Fruit fly (Drosophila melanogaster) whole organism, adult: Measurements from ENCODE around the gene TRAM.

Experiments used
- CG11617 ChIP-seq: fragments of 200-800 bp; sonication (Bioruptor generic); optimal IDR thresholded peaks from 2 replicates; lab custom pipeline; 2017; ENCODE audit warnings: mild to moderate bottlenecking, missing biosample characterization, missing genetic modification reagents, missing genetic modification characterization
- CG12768 ChIP-seq: fragments of 200-800 bp; sonication (Bioruptor generic); optimal IDR thresholded peaks from 2 replicates; lab custom pipeline; 2017; ENCODE audit warnings: missing biosample characterization, missing genetic modification characterization, mild to moderate bottlenecking, moderate library complexity, missing genetic modification reagents
- CG14711 ChIP-seq: fragments of 200-800 bp; sonication (Bioruptor generic); optimal IDR thresholded peaks from 2 replicates; lab custom pipeline; 2018; ENCODE audit warnings: missing biosample characterization, mild to moderate bottlenecking, missing genetic modification characterization, moderate library complexity
- CG1620 ChIP-seq: fragments of 200-800 bp; sonication (Bioruptor generic); optimal IDR thresholded peaks from 2 replicates; lab custom pipeline; 2016; ENCODE audit warnings: missing biosample characterization, missing genetic modification characterization
- CG33017 ChIP-seq: fragments of 200-800 bp; sonication (Bioruptor generic); optimal IDR thresholded peaks from 2 replicates; lab custom pipeline; 2018; ENCODE audit warnings: missing biosample characterization, mild to moderate bottlenecking, missing genetic modification characterization, moderate library complexity
- CG5204 ChIP-seq: fragments of 200-800 bp; sonication (Bioruptor generic); optimal IDR thresholded peaks from 2 replicates; lab custom pipeline; 2016; ENCODE audit warnings: missing biosample characterization, missing genetic modification characterization
- CG7045 ChIP-seq: fragments of 200-800 bp; sonication (Bioruptor generic); optimal IDR thresholded peaks from 2 replicates; lab custom pipeline; 2017; ENCODE audit warnings: missing biosample characterization, mild to moderate bottlenecking, missing genetic modification characterization
- CG7101 ChIP-seq: fragments of 200-800 bp; sonication (Bioruptor generic); optimal IDR thresholded peaks from 2 replicates; lab custom pipeline; 2018; ENCODE audit warnings: missing biosample characterization, mild to moderate bottlenecking, missing genetic modification characterization, moderate library complexity
- Clk ChIP-seq: fragments of 200-800 bp; sonication (Bioruptor generic); optimal IDR thresholded peaks from 2 replicates; lab custom pipeline; 2017; ENCODE audit warnings: missing biosample characterization, missing genetic modification characterization
- Crg-1 ChIP-seq: fragments of 200-800 bp; sonication (Bioruptor generic); optimal IDR thresholded peaks from 2 replicates; lab custom pipeline; 2016; ENCODE audit warnings: missing biosample characterization, missing genetic modification characterization
- Hr96 ChIP-seq: fragments of 200-800 bp; sonication (Bioruptor generic); optimal IDR thresholded peaks from 2 replicates; lab custom pipeline; 2016; ENCODE audit warnings: missing biosample characterization, missing genetic modification characterization
- Mnt ChIP-seq: fragments of 200-800 bp; sonication (Bioruptor generic); optimal IDR thresholded peaks from 2 replicates; lab custom pipeline; 2016; ENCODE audit warnings: missing biosample characterization, mild to moderate bottlenecking, missing genetic modification characterization
- bab1 ChIP-seq: fragments of 200-800 bp; sonication (Bioruptor generic); optimal IDR thresholded peaks from 3 replicates; lab custom pipeline; 2019; ENCODE audit warnings: missing biosample characterization, mild to moderate bottlenecking, missing genetic modification characterization, moderate library complexity
- cic ChIP-seq: fragments of 200-800 bp; sonication (Bioruptor generic); optimal IDR thresholded peaks from 2 replicates; lab custom pipeline; 2017; ENCODE audit warnings: missing biosample characterization, mild to moderate bottlenecking, missing genetic modification characterization, moderate library complexity
- cnc ChIP-seq, 2 experiments: fragments of >200 bp; optimal IDR thresholded peaks; 2 replicates each; lab custom pipeline; 2017
- kay ChIP-seq: fragments of 200-800 bp; sonication (Bioruptor generic); peaks from one replicate; lab custom pipeline; 2016; ENCODE audit warnings: missing biosample characterization, missing genetic modification characterization, borderline replicate concordance
- ovo ChIP-seq: fragments of 200-800 bp; sonication (Bioruptor generic); optimal IDR thresholded peaks from 2 replicates; lab custom pipeline; 2016; ENCODE audit warnings: missing biosample characterization, missing genetic modification characterization
- pad ChIP-seq: fragments of 200-800 bp; sonication (Bioruptor generic); optimal IDR thresholded peaks from 3 replicates; lab custom pipeline; 2017; ENCODE audit warnings: missing biosample characterization, missing genetic modification characterization, mild to moderate bottlenecking, moderate library complexity, missing genetic modification reagents
- tj ChIP-seq: fragments of 200-800 bp; sonication (Bioruptor generic); optimal IDR thresholded peaks from 3 replicates; lab custom pipeline; 2017; ENCODE audit warnings: missing biosample characterization, mild to moderate bottlenecking, missing genetic modification characterization, moderate library complexity
- toe ChIP-seq: fragments of 200-800 bp; sonication (Bioruptor generic); optimal IDR thresholded peaks from 2 replicates; lab custom pipeline; 2016; ENCODE audit warnings: missing biosample characterization, missing genetic modification characterization

The TRAM gene

DNA sequence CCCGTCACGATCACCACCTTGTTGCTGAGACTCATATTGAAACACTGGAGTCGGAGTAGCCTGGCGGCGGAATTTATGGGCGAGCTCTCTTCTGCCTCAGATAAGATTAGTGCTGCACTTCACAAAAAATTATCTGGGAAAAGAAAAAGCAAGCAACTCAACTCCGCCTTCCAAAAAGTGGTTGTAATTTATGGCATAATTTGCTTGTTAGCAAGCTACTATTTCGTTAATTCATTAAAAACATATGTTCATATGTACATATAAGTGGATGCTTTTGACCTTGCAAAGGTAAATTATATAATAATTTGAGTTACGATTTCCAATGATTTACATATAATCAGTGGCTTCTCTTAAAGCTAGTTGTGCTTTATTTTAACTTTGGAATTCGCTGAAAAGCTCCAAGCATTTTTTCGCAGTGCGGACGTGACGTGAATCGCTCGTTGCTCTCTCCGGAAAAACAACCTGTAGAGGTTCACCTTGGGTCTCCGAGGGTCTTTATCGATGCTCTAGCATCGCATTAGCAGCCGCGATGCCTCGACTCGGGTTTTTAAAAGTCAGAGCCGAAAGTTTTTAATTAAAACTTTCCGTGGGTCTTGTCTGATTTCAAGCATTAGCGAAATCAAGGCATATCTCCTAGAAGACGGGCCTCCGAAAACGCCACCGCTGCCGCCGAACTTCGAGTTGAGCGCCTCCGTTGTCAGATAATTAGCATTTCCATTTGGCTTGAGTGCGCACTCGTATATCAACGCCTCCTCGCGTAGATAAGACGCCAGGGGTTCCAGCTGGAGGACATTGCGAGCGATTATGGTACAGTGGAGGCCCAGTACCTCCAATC lies 12.6 kb downstream of the TRAM start, which contains the start of gene CG3699:
Gene CG3699 (minus strand): TSS at position 51 of the 835 bp plus-strand sequence.
- TF ChIP-seq CG11617 (GFP tag; lab: Kevin White, UChicago) (peak; percentile 54), cnc (optimal IDR thresholded peaks at IDR 0.05; lab: Kevin White, UChicago) (no peak), tj (GFP tag; lab: Kevin White, UChicago) (no peak), CG7045 (no peak), CG14711 (tag; lab: Kevin White, UChicago) (peak; percentile 3), Crg-1 (GFP tag; lab: Kevin White, UChicago) (no peak), Mnt (GFP tag; lab: Kevin White, UChicago) (no peak), CG1620 (no peak), kay (GFP tag; lab: Kevin White, UChicago) (no peak), Hr96 (no peak), cic (GFP tag; lab: Kevin White, UChicago) (no peak), ovo (GFP tag; lab: Kevin White, UChicago) (no peak), CG33017 (tag; lab: Kevin White, UChicago) (peak; percentile 17), bab1 (GFP tag; lab: Kevin White, UChicago) (no peak), CG7101 (tag; lab: Kevin White, UChicago) (peak; percentile 51), Clk (GFP tag; lab: Kevin White, UChicago) (no peak), CG5204 (GFP tag; lab: Kevin White, UChicago) (no peak), toe (peak; percentile 13), pad (GFP tag; lab: Kevin White, UChicago) (peak; percentile 14), CG12768 (GFP tag; lab: Kevin White, UChicago) (no peak)

DNA sequence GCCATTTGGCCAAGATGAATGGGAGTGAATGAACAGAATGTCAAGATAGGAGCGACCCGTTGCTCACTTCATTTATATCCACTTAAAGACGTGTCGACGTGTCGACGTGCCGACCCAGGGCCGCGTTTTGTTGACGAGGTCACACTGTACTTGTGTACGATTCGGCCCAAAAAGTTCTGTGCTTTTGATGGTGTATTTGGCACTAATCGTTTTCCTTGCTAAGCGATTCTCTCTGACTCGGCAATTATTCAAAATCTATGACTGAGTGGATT lies 13.2 kb downstream of the TRAM start:
- no peak for TF ChIP-seq CG7045
- TF ChIP-seq pad (GFP tag; lab: Kevin White, UChicago): no peak
- TF ChIP-seq CG14711 (tag; lab: Kevin White, UChicago): no peak
- TF ChIP-seq CG1620: no peak
- TF ChIP-seq bab1 (GFP tag; lab: Kevin White, UChicago): no peak
- TF ChIP-seq toe: no peak
- TF ChIP-seq CG11617 (GFP tag; lab: Kevin White, UChicago): no peak
- TF ChIP-seq Clk (GFP tag; lab: Kevin White, UChicago): no peak

DNA sequence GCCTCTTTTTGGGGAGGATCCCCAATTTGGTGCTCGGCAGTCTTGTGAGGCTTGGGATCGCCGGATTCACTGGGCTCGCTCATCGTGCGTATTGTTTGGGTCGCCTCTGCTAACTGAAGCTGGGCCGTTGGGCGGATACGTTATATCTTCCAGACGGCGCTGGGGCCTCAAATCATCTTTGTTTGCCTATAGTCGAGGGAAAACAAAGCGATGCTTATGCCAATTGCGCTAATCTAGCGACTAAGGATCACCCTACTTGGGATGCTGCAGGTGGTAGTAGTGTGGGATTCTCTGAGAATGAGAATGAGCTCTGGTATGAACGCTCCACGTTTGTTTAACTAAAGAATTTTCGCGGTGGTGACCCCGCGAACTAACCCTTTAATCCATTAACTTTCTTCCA lies 16.8 kb downstream of the TRAM start, which contains the start of gene CG3690:
Gene CG3690 (minus strand): TSS at position 101 of the 400 bp plus-strand sequence.
- TF ChIP-seq Hr96 (no peak), tj (GFP tag; lab: Kevin White, UChicago) (no peak), CG33017 (tag; lab: Kevin White, UChicago) (no peak), cnc (optimal IDR thresholded peaks at IDR 0.05; lab: Kevin White, UChicago) (no peak), CG5204 (GFP tag; lab: Kevin White, UChicago) (no peak), Clk (GFP tag; lab: Kevin White, UChicago) (no peak), CG7045 (no peak), CG1620 (no peak), kay (GFP tag; lab: Kevin White, UChicago) (no peak), bab1 (GFP tag; lab: Kevin White, UChicago) (no peak), CG12768 (GFP tag; lab: Kevin White, UChicago) (no peak), Mnt (GFP tag; lab: Kevin White, UChicago) (no peak)

DNA sequence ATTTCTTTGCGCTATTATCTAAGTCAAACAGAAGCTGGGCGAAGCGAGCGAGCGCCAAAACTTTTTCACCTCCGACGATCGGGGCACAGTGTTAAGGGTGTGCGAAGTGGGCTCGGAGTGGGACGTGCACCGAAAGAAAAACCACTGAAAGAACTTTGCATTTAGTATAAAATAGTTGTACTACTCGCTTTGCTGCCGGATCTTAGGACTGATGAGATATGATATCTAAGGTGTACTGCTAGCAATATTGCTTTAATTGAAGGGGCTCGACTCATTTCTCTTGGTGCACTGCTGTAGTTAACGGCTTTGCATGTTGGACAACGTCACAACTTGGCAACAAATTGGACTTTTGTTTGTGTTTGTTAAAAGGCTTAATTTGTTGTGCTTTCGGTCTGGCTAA lies 18.8 kb downstream of the TRAM start:
- TF ChIP-seq CG7045: no peak
- TF ChIP-seq ovo (GFP tag; lab: Kevin White, UChicago): no peak
- TF ChIP-seq CG12768 (GFP tag; lab: Kevin White, UChicago): no peak
- no peak for TF ChIP-seq toe
- no peak for TF ChIP-seq tj (GFP tag; lab: Kevin White, UChicago)

DNA sequence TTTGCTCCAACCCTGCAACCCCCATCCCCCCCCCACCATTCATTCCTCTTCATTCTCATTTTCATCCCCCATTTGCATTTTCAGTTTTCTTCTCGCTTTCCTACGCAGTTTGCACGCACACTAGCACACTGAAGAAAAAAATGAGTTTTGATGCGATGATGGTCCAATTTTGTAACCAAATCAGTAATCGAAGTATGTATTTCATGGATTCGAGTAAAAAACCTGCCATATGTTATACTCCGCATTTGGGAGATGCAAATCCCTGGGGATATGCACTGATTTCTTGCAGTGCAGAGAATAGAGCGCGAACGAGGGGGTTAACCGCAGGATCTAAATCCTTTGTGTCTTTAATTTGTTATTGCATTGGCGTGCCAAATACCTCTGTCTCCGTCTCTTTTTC lies 20.8 kb downstream of the TRAM start:
- TF ChIP-seq CG5204 (GFP tag; lab: Kevin White, UChicago): no peak
- no peak for TF ChIP-seq Mnt (GFP tag; lab: Kevin White, UChicago)
- TF ChIP-seq CG1620: no peak
- no peak for TF ChIP-seq CG14711 (tag; lab: Kevin White, UChicago)
- no peak for TF ChIP-seq Crg-1 (GFP tag; lab: Kevin White, UChicago)
- TF ChIP-seq Clk (GFP tag; lab: Kevin White, UChicago): no peak
- TF ChIP-seq cnc (optimal IDR thresholded peaks at IDR 0.05; lab: Kevin White, UChicago): no peak
- TF ChIP-seq Hr96: no peak
- no peak for TF ChIP-seq toe
- no peak for TF ChIP-seq CG12768 (GFP tag; lab: Kevin White, UChicago)

DNA sequence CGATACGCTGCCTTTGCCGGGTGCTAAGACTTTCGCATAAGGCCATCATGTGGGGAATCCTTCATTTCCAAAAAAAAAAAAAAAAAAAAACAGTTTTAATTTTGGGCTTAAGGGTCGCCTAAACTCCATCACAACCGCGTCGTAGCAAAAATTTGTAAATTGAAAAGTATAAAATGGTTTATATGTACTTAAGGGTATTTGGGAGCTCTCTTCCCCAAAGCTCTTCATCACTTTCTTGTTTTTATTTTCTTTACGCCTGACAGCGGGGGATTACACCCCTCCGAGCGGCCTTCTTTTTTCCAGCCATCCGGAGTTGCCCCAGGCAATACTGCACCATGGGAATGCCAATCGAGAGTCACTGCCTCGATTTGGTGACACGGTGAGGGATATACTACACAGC lies 29.0 kb downstream of the TRAM start:
- TF ChIP-seq CG5204 (GFP tag; lab: Kevin White, UChicago) (no peak), CG12768 (GFP tag; lab: Kevin White, UChicago) (no peak), cnc (optimal IDR thresholded peaks at IDR 0.05; lab: Kevin White, UChicago) (no peak), ovo (GFP tag; lab: Kevin White, UChicago) (no peak), Mnt (GFP tag; lab: Kevin White, UChicago) (no peak), CG33017 (tag; lab: Kevin White, UChicago) (no peak), CG11617 (GFP tag; lab: Kevin White, UChicago) (no peak), CG14711 (tag; lab: Kevin White, UChicago) (no peak)
